Worm (Caenorhabditis elegans): Measurements from ENCODE around the gene F19F10.3.

The F19F10.3 gene

ce11 chrV:7529840-7530239 is 22.1 kb upstream of the F19F10.3 start, which contains the start of gene swt-2:
Gene swt-2 (plus strand): TSS chrV:7530140.
- TF ChIP-seq lin-13 (GFP tag; optimal IDR thresholded peaks at IDR 0.05) (no peak), nhr-77 (tag; optimal IDR thresholded peaks at IDR 0.05) (no peak), elt-1 (tag; optimal IDR thresholded peaks at IDR 0.05) (no peak), zag-1 (tag; optimal IDR thresholded peaks at IDR 0.05) (no peak), lin-39 (tag; optimal IDR thresholded peaks at IDR 0.05) (no peak), unc-62 (GFP tag; optimal IDR thresholded peaks at IDR 0.05) (no peak), blmp-1 (tag; optimal IDR thresholded peaks at IDR 0.05; ENCODE audit: insufficient read depth) (no peak), sem-4 (tag; optimal IDR thresholded peaks at IDR 0.05) (no peak), Y55F3AM.14 (GFP tag; optimal IDR thresholded peaks at IDR 0.05) (no peak), fos-1 (tag; optimal IDR thresholded peaks at IDR 0.05) (no peak), sma-3 (GFP tag; optimal IDR thresholded peaks at IDR 0.05) (no peak), lin-11 (tag; optimal IDR thresholded peaks at IDR 0.05) (no peak), lsy-2 (tag; optimal IDR thresholded peaks at IDR 0.05) (no peak), mbf-1 (tag; optimal IDR thresholded peaks at IDR 0.05) (no peak), crh-2 (tag; optimal IDR thresholded peaks at IDR 0.05) (no peak), peb-1 (tag; optimal IDR thresholded peaks at IDR 0.05) (no peak), skn-1 (tag; optimal IDR thresholded peaks at IDR 0.05) (no peak), snpc-4 (tag; optimal IDR thresholded peaks at IDR 0.05) (no peak), sma-9 (GFP tag; optimal IDR thresholded peaks at IDR 0.05) (no peak), sma-9 (tag; optimal IDR thresholded peaks at IDR 0.05) (no peak)

DNA sequence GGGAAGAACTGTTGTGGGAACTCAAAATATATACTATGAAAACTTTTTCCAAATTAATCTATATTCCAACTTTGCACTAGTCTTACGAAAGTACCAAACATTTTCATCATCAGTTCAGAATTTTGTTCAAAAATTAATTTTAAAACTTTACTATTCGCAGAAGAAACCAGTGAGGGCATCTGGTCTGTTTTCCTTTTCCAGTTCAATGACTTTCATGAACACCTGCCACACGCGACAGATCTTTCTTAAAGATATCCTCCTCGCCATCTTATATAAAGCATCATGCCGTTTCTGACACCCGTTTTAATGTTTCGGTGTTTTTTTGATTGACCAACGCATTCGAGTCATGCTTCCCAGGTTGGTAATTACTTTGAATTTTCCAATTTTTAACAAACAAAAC is 19.0 kb upstream of the F19F10.3 start, which contains the start of gene C54F6.3:
Gene C54F6.3 (plus strand): TSS at position 301 of the 400 bp plus-strand sequence.
- TF ChIP-seq nhr-23 (tag; optimal IDR thresholded peaks at IDR 0.05) (no peak), crh-2 (tag; optimal IDR thresholded peaks at IDR 0.05) (no peak), C34F6.9 (tag; optimal IDR thresholded peaks at IDR 0.05) (no peak), nhr-25 (tag; optimal IDR thresholded peaks at IDR 0.05) (no peak), ama-1 (optimal IDR thresholded peaks at IDR 0.05) (no peak), unc-39 (tag; optimal IDR thresholded peaks at IDR 0.05) (no peak), mdl-1 (tag; optimal IDR thresholded peaks at IDR 0.05) (no peak), nhr-21 (tag; optimal IDR thresholded peaks at IDR 0.05) (no peak), mbf-1 (tag; optimal IDR thresholded peaks at IDR 0.05) (no peak), nhr-237 (tag; optimal IDR thresholded peaks at IDR 0.05) (no peak), elt-1 (tag; optimal IDR thresholded peaks at IDR 0.05) (no peak), snpc-4 (tag; optimal IDR thresholded peaks at IDR 0.05) (no peak), ZK546.5 (tag; optimal IDR thresholded peaks at IDR 0.05) (no peak), ceh-16 (tag; optimal IDR thresholded peaks at IDR 0.05) (no peak), zag-1 (tag; optimal IDR thresholded peaks at IDR 0.05) (no peak)

ce11 chrV:7538018-7538417 is 13.9 kb upstream of the F19F10.3 start, which contains the start of gene C54F6.12:
Gene C54F6.12 (minus strand): TSS chrV:7538118.
- no peak for TF ChIP-seq blmp-1 (tag; optimal IDR thresholded peaks at IDR 0.05; ENCODE audit: insufficient read depth)
- TF ChIP-seq nhr-77 (tag; optimal IDR thresholded peaks at IDR 0.05) = no peak
- TF ChIP-seq nhr-12 (tag; optimal IDR thresholded peaks at IDR 0.05) = no peak
- no peak for TF ChIP-seq nhr-237 (tag; optimal IDR thresholded peaks at IDR 0.05)
- no peak for TF ChIP-seq unc-62 (GFP tag; optimal IDR thresholded peaks at IDR 0.05)
- no peak for TF ChIP-seq nhr-10 (tag; optimal IDR thresholded peaks at IDR 0.05)
- no peak for TF ChIP-seq zag-1 (tag; optimal IDR thresholded peaks at IDR 0.05)
- no peak for TF ChIP-seq C34F6.9 (tag; optimal IDR thresholded peaks at IDR 0.05)
- no peak for TF ChIP-seq ama-1 (optimal IDR thresholded peaks at IDR 0.05)
- TF ChIP-seq aly-2 (tag; optimal IDR thresholded peaks at IDR 0.05) = no peak
- no peak for TF ChIP-seq lin-11 (tag; optimal IDR thresholded peaks at IDR 0.05)

DNA sequence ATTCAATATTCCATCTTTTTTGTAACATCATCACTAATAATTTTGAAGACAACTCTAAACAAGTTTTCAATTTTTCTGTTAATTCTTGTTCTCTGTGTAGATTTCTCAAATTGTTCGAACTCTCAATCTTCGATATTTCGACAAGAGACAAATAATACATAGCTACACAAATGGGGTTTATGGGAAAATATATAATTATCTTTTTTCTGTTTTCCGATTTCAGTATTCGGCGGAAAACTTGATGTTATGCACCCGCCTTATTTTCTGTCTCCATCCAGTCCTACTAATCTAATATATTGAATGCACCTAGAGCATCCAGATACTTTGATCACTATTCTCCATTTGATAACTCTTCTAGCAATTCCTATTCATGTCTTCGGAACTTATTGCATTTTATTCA is 12.9 kb upstream of the F19F10.3 start, which contains the start of gene srh-268:
Gene srh-268 (plus strand): TSS at position 301 of the 400 bp plus-strand sequence.
- TF ChIP-seq peb-1 (tag; optimal IDR thresholded peaks at IDR 0.05) = no peak
- TF ChIP-seq ZK546.5 (tag; optimal IDR thresholded peaks at IDR 0.05) = no peak
- no peak for TF ChIP-seq nhr-77 (tag; optimal IDR thresholded peaks at IDR 0.05)
- TF ChIP-seq unc-55 (GFP tag; optimal IDR thresholded peaks at IDR 0.05) = no peak
- TF ChIP-seq C34F6.9 (tag; optimal IDR thresholded peaks at IDR 0.05) = no peak
- TF ChIP-seq ztf-1 (GFP tag; conservative IDR thresholded peaks at IDR 0.05) = no peak
- TF ChIP-seq crh-2 (tag; optimal IDR thresholded peaks at IDR 0.05) = no peak
- TF ChIP-seq mab-5 (tag; optimal IDR thresholded peaks at IDR 0.05) = no peak
